Worm (Caenorhabditis elegans) whole organism, L4 larva: Measurements from ENCODE around the gene srab-9.
A peak's percentile ranks its signal among the peaks of the same experiment; 100 is the strongest.

Experiments
- ces-1 ChIP-seq: fragments of 150-350 bp; sonication (generic microtip); optimal IDR thresholded peaks from 4 replicates; lab custom pipeline; 2014; ENCODE audit warnings: missing biosample characterization, missing genetic modification reagents, missing genetic modification characterization
- daf-12 ChIP-seq: fragments of 150-350 bp; optimal IDR thresholded peaks from 2 replicates; lab custom pipeline; 2014; ENCODE audit warnings: missing biosample characterization, missing genetic modification reagents, missing genetic modification characterization
- daf-8 ChIP-seq: fragments of 200-800 bp; sonication (Bioruptor generic); IDR thresholded peaks from 2 replicates; pipeline ENCODE4 v1.3.6; 2022; ENCODE audit warnings: missing genetic modification characterization, missing compliant biosample characterization
- egl-43 ChIP-seq: fragments of 200-800 bp; sonication (Bioruptor generic); IDR thresholded peaks from 2 replicates; pipeline ENCODE4 v1.3.6; 2022; ENCODE audit warnings: missing genetic modification reagents, missing genetic modification characterization, missing compliant biosample characterization
- fkh-10 ChIP-seq: fragments of 150-350 bp; optimal IDR thresholded peaks from 2 replicates; lab custom pipeline; 2014; ENCODE audit warnings: missing biosample characterization, missing genetic modification reagents, missing genetic modification characterization
- hif-1 ChIP-seq, 2 experiments: sonication (generic microtip); optimal IDR thresholded peaks; 2 replicates each; lab custom pipeline; 2016 to 2017; ENCODE audit warnings: missing compliant biosample characterization in 2 of 2, missing genetic modification characterization in 2 of 2, missing genetic modification reagents in 2 of 2, missing genotype in 2 of 2, mild to moderate bottlenecking in 1 of 2
- lin-39 ChIP-seq: fragments of 150-350 bp; optimal IDR thresholded peaks from 2 replicates; lab custom pipeline; 2014; ENCODE audit warnings: missing biosample characterization, missing genetic modification reagents, missing genetic modification characterization
- madf-9 ChIP-seq: fragments of 200-800 bp; sonication (Bioruptor generic); conservative IDR thresholded peaks from 2 replicates; pipeline ENCODE4 v1.3.6; 2022; ENCODE audit warnings: missing genetic modification reagents, missing genetic modification characterization, missing compliant biosample characterization
- mxl-2 ChIP-seq: fragments of 200-800 bp; sonication (Bioruptor generic); conservative IDR thresholded peaks from 2 replicates; pipeline ENCODE4 v1.3.6; 2022; ENCODE audit warnings: missing genetic modification reagents, missing genetic modification characterization, missing compliant biosample characterization
- nhr-25 ChIP-seq: sonication (generic microtip); optimal IDR thresholded peaks from 2 replicates; lab custom pipeline; 2017; ENCODE audit warnings: missing genetic modification characterization, mild to moderate bottlenecking, missing compliant biosample characterization, antibody characterized with exemption, moderate library complexity, borderline replicate concordance; ENCODE audit not compliant: insufficient read depth
- nhr-6 ChIP-seq: fragments of 150-350 bp; optimal IDR thresholded peaks from 2 replicates; lab custom pipeline; 2014; ENCODE audit warnings: missing biosample characterization, missing genetic modification characterization
- snpc-4 ChIP-seq: fragments of 150-350 bp; optimal IDR thresholded peaks from 2 replicates; lab custom pipeline; 2014; ENCODE audit warnings: missing biosample characterization, missing genetic modification characterization
- unc-62 ChIP-seq, 3 experiments: fragments of 150-350 bp in 1 of 3; sonication (generic microtip); optimal IDR thresholded peaks in 2 of 3; peaks in 1 of 3; 1 replicate in 1 of 3; 2 replicates in 2 of 3; lab custom pipeline; 2014 to 2017; ENCODE audit warnings: missing biosample characterization in 3 of 3, missing genetic modification characterization in 3 of 3, missing genetic modification reagents in 3 of 3, missing genotype in 1 of 3

ce11 chrV:3132116-3132515 lies 9.0 kb downstream of the srab-9 start:
- TF ChIP-seq mxl-2 (GFP tag; lab: Robert Waterston, UW): no peak
- no peak for TF ChIP-seq ces-1 (GFP tag; lab: Kevin White, UChicago)
- TF ChIP-seq egl-43 (GFP tag; lab: Robert Waterston, UW): 0 out of 2 replicates have a peak, but pooled peaks have one; percentile 11
- no peak for TF ChIP-seq nhr-25 (tag; lab: Kevin White, UChicago)
- no peak for TF ChIP-seq lin-39 (tag; lab: Kevin White, UChicago)
- TF ChIP-seq fkh-10 (GFP tag; lab: Kevin White, UChicago): no peak
- no peak for TF ChIP-seq daf-8 (GFP tag; lab: Robert Waterston, UW)
- no peak for TF ChIP-seq unc-62 (GFP tag; optimal IDR thresholded peaks at IDR 0.05 in 1 of 2; lab: Kevin White, UChicago)
- TF ChIP-seq unc-62 (tag; optimal IDR thresholded peaks at IDR 0.05; lab: Kevin White, UChicago): no peak
- no peak for TF ChIP-seq daf-12
- TF ChIP-seq snpc-4 (tag; lab: Kevin White, UChicago): no peak
- TF ChIP-seq hif-1 (tag; optimal IDR thresholded peaks at IDR 0.05; lab: Kevin White, UChicago): no peak
- no peak for TF ChIP-seq nhr-6 (tag; lab: Kevin White, UChicago)
- no peak for TF ChIP-seq madf-9 (GFP tag; lab: Robert Waterston, UW)
